Worm (Caenorhabditis elegans): ENCODE measurements around the gene F10A3.4.

ce11 chrV:16145009-16145408 is 3.9 kb upstream of the F10A3.4 start:
- TF ChIP-seq bed-3 (GFP tag; optimal IDR thresholded peaks at IDR 0.05) (no peak), sem-2 (GFP tag; optimal IDR thresholded peaks at IDR 0.05) (no peak), blmp-1 (tag; optimal IDR thresholded peaks at IDR 0.05) (no peak)
